Fruit fly (Drosophila melanogaster): ENCODE measurements around the gene tkv.
A peak's percentile ranks its signal among the peaks of the same experiment; 100 is the strongest.

Gene tkv

DNA sequence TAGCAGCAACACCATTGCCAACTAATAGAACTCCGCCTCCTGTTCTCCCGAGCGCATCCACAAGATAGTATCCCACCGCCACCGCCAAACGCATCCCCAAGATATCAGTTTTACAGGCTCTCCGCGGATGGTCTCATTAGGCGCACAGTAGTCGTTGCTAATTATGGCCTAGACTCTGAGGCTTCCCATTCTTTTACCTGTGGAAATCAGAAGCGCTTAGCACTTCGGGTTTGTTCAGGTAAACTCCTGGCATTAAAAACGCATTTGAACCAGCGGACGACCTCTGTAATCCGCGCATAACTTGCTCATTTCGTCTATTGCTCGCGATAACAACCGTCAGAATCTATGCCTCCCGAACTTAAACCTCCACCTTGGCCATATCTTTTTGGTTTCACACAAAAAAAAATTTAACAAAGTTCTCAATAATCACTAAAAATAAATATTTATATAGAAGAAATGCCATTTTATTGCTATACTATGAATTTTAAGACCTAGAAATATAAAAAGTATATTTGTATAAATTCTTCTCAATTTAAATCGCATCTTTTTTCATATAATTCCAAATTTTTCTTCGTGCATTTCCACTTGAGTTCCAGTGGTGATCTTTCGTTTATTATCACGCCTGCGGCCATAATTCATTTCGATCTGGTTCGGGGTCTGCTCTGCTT is 33.2 kb downstream of the tkv start (continued):
- TF ChIP-seq crp (GFP tag; optimal IDR thresholded peaks at IDR 0.05), result no peak
- no peak for TF ChIP-seq pfk (GFP tag; optimal IDR thresholded peaks at IDR 0.05)
- peak; percentile 53 for TF ChIP-seq tio (GFP tag; optimal IDR thresholded peaks at IDR 0.05)
- TF ChIP-seq TFAM (GFP tag; optimal IDR thresholded peaks at IDR 0.05), result no peak
- no peak for TF ChIP-seq prd (optimal IDR thresholded peaks at IDR 0.05)
- TF ChIP-seq prd (GFP tag; IDR thresholded peaks at IDR 0.05), result peak; percentile 60; the same call in 1 of the 3 replicates
- peak; percentile 32; the same call in 1 of the 2 replicates for TF ChIP-seq CG4730 (GFP tag; IDR thresholded peaks at IDR 0.05)
- TF ChIP-seq CG3407 (GFP tag; optimal IDR thresholded peaks at IDR 0.05), result peak; percentile 65
- no peak for TF ChIP-seq bbx (GFP tag; IDR thresholded peaks at IDR 0.05; ENCODE audit: partially characterized antibody)
- TF ChIP-seq CG7271 (tag; optimal IDR thresholded peaks at IDR 0.05), result peak; percentile 49
- TF ChIP-seq CG15269 (tag; optimal IDR thresholded peaks at IDR 0.05), result peak; percentile 50
- peak; percentile 68 for TF ChIP-seq CG16815 (GFP tag; optimal IDR thresholded peaks at IDR 0.05)
- peak; percentile 93 for TF ChIP-seq CG10979 (tag; optimal IDR thresholded peaks at IDR 0.05)
- no peak for TF ChIP-seq Hmr (GFP tag; optimal IDR thresholded peaks at IDR 0.05)
- peak; percentile 94 for TF ChIP-seq dmrt11E (tag; optimal IDR thresholded peaks at IDR 0.05)
- no peak for TF ChIP-seq grn (GFP tag; optimal IDR thresholded peaks at IDR 0.05)
- 0 out of 3 replicates have a peak, but pooled peaks have one; percentile 11 for TF ChIP-seq H15 (GFP tag; IDR thresholded peaks at IDR 0.05)
- TF ChIP-seq Max (GFP tag; optimal IDR thresholded peaks at IDR 0.05), result peak; percentile 28
- 0 out of 2 replicates have a peak, but pooled peaks have one; percentile 43 for TF ChIP-seq sim (GFP tag; IDR thresholded peaks at IDR 0.05)
- no peak for TF ChIP-seq CG8478 (optimal IDR thresholded peaks at IDR 0.05)
- TF ChIP-seq Bteb2 (GFP tag; optimal IDR thresholded peaks at IDR 0.05), result no peak
- TF ChIP-seq CG11695 (GFP tag; IDR thresholded peaks at IDR 0.05), result peak; percentile 59; the same call in 2 of the 3 replicates
- peak; percentile 37 for TF ChIP-seq Vsx1 (GFP tag; optimal IDR thresholded peaks at IDR 0.05)
- TF ChIP-seq CG4854 (GFP tag; optimal IDR thresholded peaks at IDR 0.05), result no peak
- TF ChIP-seq CG4707 (GFP tag; optimal IDR thresholded peaks at IDR 0.05), result no peak
- TF ChIP-seq CG8281 (tag; optimal IDR thresholded peaks at IDR 0.05), result no peak
- TF ChIP-seq stwl (tag; optimal IDR thresholded peaks at IDR 0.05), result peak; percentile 31
- peak; percentile 1 for TF ChIP-seq corto (GFP tag; optimal IDR thresholded peaks at IDR 0.05)
- TF ChIP-seq Oli (tag; optimal IDR thresholded peaks at IDR 0.05), result peak; percentile 62
- TF ChIP-seq Taf1 (GFP tag; IDR thresholded peaks at IDR 0.05), result no peak
- peak; percentile 17 for TF ChIP-seq bcd (GFP tag; optimal IDR thresholded peaks at IDR 0.05)
- peak; percentile 78 for TF ChIP-seq Sox100B (GFP tag; optimal IDR thresholded peaks at IDR 0.05)
- TF ChIP-seq Gsc (GFP tag; IDR thresholded peaks at IDR 0.05), result no peak
- TF ChIP-seq gcm2 (GFP tag; optimal IDR thresholded peaks at IDR 0.05), result no peak
- TF ChIP-seq CG7556 (GFP tag; optimal IDR thresholded peaks at IDR 0.05), result peak; percentile 74
- no peak for TF ChIP-seq CG10321 (GFP tag; IDR thresholded peaks at IDR 0.05)
- no peak for TF ChIP-seq CG3163 (GFP tag; optimal IDR thresholded peaks at IDR 0.05)
- TF ChIP-seq bowl (GFP tag; IDR thresholded peaks at IDR 0.05), result no peak
- TF ChIP-seq fru (optimal IDR thresholded peaks at IDR 0.05), result no peak
- no peak for TF ChIP-seq Ets65A (GFP tag)
- TF ChIP-seq CG17385 (GFP tag; optimal IDR thresholded peaks at IDR 0.05), result peak; percentile 62
- TF ChIP-seq toy (GFP tag; IDR thresholded peaks at IDR 0.05), result no peak
- peak; percentile 60 for TF ChIP-seq ATbp (GFP tag; optimal IDR thresholded peaks at IDR 0.05)
- no peak for TF ChIP-seq salm (tag; optimal IDR thresholded peaks at IDR 0.05)
- peak; percentile 65 for TF ChIP-seq HLH3B (GFP tag; IDR thresholded peaks at IDR 0.05)
- no peak for TF ChIP-seq CG6765 (GFP tag; optimal IDR thresholded peaks at IDR 0.05)
- TF ChIP-seq Xrp1 (GFP tag; IDR thresholded peaks at IDR 0.05), result peak; percentile 88
- no peak for TF ChIP-seq Kr (GFP tag; optimal IDR thresholded peaks at IDR 0.05)
- no peak for TF ChIP-seq gsb (GFP tag; IDR thresholded peaks at IDR 0.05)
- no peak for TF ChIP-seq Dbx (GFP tag; IDR thresholded peaks at IDR 0.05)
- no peak for TF ChIP-seq amos (GFP tag; IDR thresholded peaks at IDR 0.05; ENCODE audit: partially characterized antibody)
